Worm (Caenorhabditis elegans) whole organism, late embryonic: ENCODE results near the gene dyf-6.

Experiments used
- ceh-30 ChIP-seq: fragments of 150-350 bp; optimal IDR thresholded peaks from 2 replicates; lab custom pipeline; 2014; ENCODE audit warnings: missing biosample characterization, missing genetic modification characterization
- pqm-1 ChIP-seq: sonication (generic microtip); optimal IDR thresholded peaks from 2 replicates; lab custom pipeline; 2016; ENCODE audit warnings: missing genetic modification characterization, missing compliant biosample characterization
- tbx-7 ChIP-seq: sonication (generic microtip); optimal IDR thresholded peaks from 2 replicates; lab custom pipeline; 2016; ENCODE audit warnings: missing genotype, missing genetic modification characterization, missing compliant biosample characterization
- unc-3 ChIP-seq, 2 experiments: fragments of 200-800 bp in 1 of 2; sonication (Bioruptor generic) in 1 of 2; sonication (generic microtip) in 1 of 2; conservative IDR thresholded peaks in 1 of 2; optimal IDR thresholded peaks in 1 of 2; 2 replicates each; pipeline versions ENCODE4 v1.3.6 to Lab custom; 2016 to 2022; ENCODE audit warnings: missing compliant biosample characterization in 2 of 2, missing genetic modification characterization in 2 of 2, missing genetic modification reagents in 1 of 2

DNA sequence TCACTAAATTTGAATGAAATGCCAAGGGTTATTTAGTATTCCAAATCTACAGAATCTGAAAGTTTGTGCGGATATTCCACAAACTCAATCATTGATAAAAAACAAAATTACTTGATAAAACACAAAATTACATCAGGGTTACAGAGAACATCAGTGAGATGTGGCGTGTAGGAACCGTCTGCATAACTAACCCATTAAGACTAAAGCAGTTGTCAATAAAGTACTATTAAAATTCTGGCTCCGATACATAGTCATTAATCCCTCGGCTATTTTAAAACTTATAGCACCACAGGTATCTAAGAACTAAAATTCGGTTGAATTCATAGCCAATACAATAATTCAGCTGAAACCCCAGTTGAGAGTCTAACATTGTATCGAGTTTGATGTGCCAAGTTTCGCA, 47.5 kb downstream of the dyf-6 start:
- no peak for TF ChIP-seq unc-3 (GFP tag; conservative IDR thresholded peaks at IDR 0.05; lab: Robert Waterston, UW)
- TF ChIP-seq unc-3 (tag; optimal IDR thresholded peaks at IDR 0.05; lab: Kevin White, UChicago), result no peak
- no peak for TF ChIP-seq ceh-30 (tag; lab: Kevin White, UChicago)
- TF ChIP-seq tbx-7 (tag; lab: Kevin White, UChicago), result no peak
- TF ChIP-seq pqm-1 (tag; lab: Kevin White, UChicago), result no peak
